Worm (Caenorhabditis elegans): ENCODE results near the gene lido-4.

- TF ChIP-seq pes-1 (GFP tag; IDR thresholded peaks at IDR 0.05) (no peak), B0310.2 (tag; optimal IDR thresholded peaks at IDR 0.05) (no peak), ama-1 (optimal IDR thresholded peaks at IDR 0.05) (no peak), flt-1 (GFP tag; IDR thresholded peaks at IDR 0.05) (no peak), hmg-4 (GFP tag; optimal IDR thresholded peaks at IDR 0.05) (no peak), ceh-36 (tag; optimal IDR thresholded peaks at IDR 0.05) (no peak)
Measured at ce11 chrX:17134427-17134826, 26.9 kb upstream of the lido-4 start, which contains the start of gene K09E3.7.
